Fruit fly (Drosophila melanogaster) whole organism, adult: ENCODE data around the gene eyg.

Source experiments
- Crg-1 ChIP-seq: fragments of 200-800 bp; sonication (Bioruptor generic); optimal IDR thresholded peaks from 2 replicates; lab custom pipeline; 2016; ENCODE audit warnings: missing biosample characterization, missing genetic modification characterization
- Hr96 ChIP-seq: fragments of 200-800 bp; sonication (Bioruptor generic); optimal IDR thresholded peaks from 2 replicates; lab custom pipeline; 2016; ENCODE audit warnings: missing biosample characterization, missing genetic modification characterization
- bab1 ChIP-seq: fragments of 200-800 bp; sonication (Bioruptor generic); optimal IDR thresholded peaks from 3 replicates; lab custom pipeline; 2019; ENCODE audit warnings: missing biosample characterization, mild to moderate bottlenecking, missing genetic modification characterization, moderate library complexity

- TF ChIP-seq bab1 (GFP tag; lab: Kevin White, UChicago) (no peak), Hr96 (GFP tag; lab: Kevin White, UChicago) (no peak), Crg-1 (no peak)
These were observed 16.6 kb upstream of the eyg start for dm6 chr3L:12484464-12484863.
